Fruit fly (Drosophila melanogaster) whole organism, embryonic: ENCODE data around the gene Nt5b.

Experiments
- Atf3 ChIP-seq: fragments of 200-800 bp; sonication (Bioruptor generic); optimal IDR thresholded peaks from 3 replicates; lab custom pipeline; 2016; ENCODE audit warnings: missing biosample characterization, missing genetic modification characterization
- CG10274 ChIP-seq: fragments of 200-800 bp; sonication (Bioruptor generic); optimal IDR thresholded peaks from 3 replicates; lab custom pipeline; 2017; ENCODE audit warnings: missing biosample characterization, mild to moderate bottlenecking, missing genetic modification characterization
- CG10366 ChIP-seq: fragments of 200-800 bp; sonication (Bioruptor generic); IDR thresholded peaks from 2 replicates; pipeline ENCODE4 v1.3.6; 2022; ENCODE audit warnings: missing biosample characterization, missing genetic modification characterization
- CG12219 ChIP-seq: fragments of 200-800 bp; sonication (Bioruptor generic); optimal IDR thresholded peaks from 3 replicates; lab custom pipeline; 2018; ENCODE audit warnings: missing biosample characterization, mild to moderate bottlenecking, missing genetic modification characterization
- CG14860 ChIP-seq: fragments of 200-800 bp; sonication (Bioruptor generic); IDR thresholded peaks from 3 replicates; pipeline ENCODE4 v1.3.6; 2022; ENCODE audit warnings: missing biosample characterization, missing genetic modification characterization; ENCODE audit not compliant: partially characterized antibody
- CG15011 ChIP-seq: fragments of 200-800 bp; sonication (Bioruptor generic); optimal IDR thresholded peaks from 3 replicates; lab custom pipeline; 2018; ENCODE audit warnings: missing biosample characterization, mild to moderate bottlenecking, missing genetic modification characterization
- CG15601 ChIP-seq: fragments of 200-800 bp; sonication (Bioruptor generic); optimal IDR thresholded peaks from 3 replicates; lab custom pipeline; 2019; ENCODE audit warnings: missing biosample characterization, mild to moderate bottlenecking, missing genetic modification characterization, moderate library complexity
- CG17359 ChIP-seq: fragments of 200-800 bp; sonication (Bioruptor generic); optimal IDR thresholded peaks from 3 replicates; lab custom pipeline; 2018; ENCODE audit warnings: missing biosample characterization, mild to moderate bottlenecking, missing genetic modification characterization, moderate library complexity
- CG17568 ChIP-seq: fragments of 200-800 bp; sonication (Bioruptor generic); optimal IDR thresholded peaks from 2 replicates; lab custom pipeline; 2018; ENCODE audit warnings: missing biosample characterization, mild to moderate bottlenecking, missing genetic modification characterization, moderate library complexity
- CG2202 ChIP-seq: fragments of 200-800 bp; sonication (Bioruptor generic); optimal IDR thresholded peaks from 2 replicates; lab custom pipeline; 2018; ENCODE audit warnings: missing biosample characterization, mild to moderate bottlenecking, missing genetic modification characterization
- CG2712 ChIP-seq: fragments of 200-800 bp; optimal IDR thresholded peaks from 3 replicates; lab custom pipeline; 2019; ENCODE audit warnings: missing biosample characterization, mild to moderate bottlenecking, missing genetic modification characterization, moderate library complexity
- CG4404 ChIP-seq: fragments of 200-800 bp; sonication (Bioruptor generic); IDR thresholded peaks from 2 replicates; pipeline ENCODE4 v1.3.6; 2022; ENCODE audit warnings: missing biosample characterization, missing genetic modification characterization
- CG4617 ChIP-seq: fragments of 200-800 bp; sonication (Bioruptor generic); optimal IDR thresholded peaks from 3 replicates; lab custom pipeline; 2016; ENCODE audit warnings: missing biosample characterization, missing genetic modification characterization, borderline replicate concordance
- CG6683 ChIP-seq: fragments of 200-800 bp; sonication (Bioruptor generic); optimal IDR thresholded peaks from 2 replicates; lab custom pipeline; 2017; ENCODE audit warnings: missing biosample characterization, mild to moderate bottlenecking, missing genetic modification characterization, missing genetic modification reagents
- CG6689 ChIP-seq: fragments of 200-800 bp; sonication (Bioruptor generic); IDR thresholded peaks from 2 replicates; pipeline ENCODE4 v1.3.6; 2022; ENCODE audit warnings: missing biosample characterization, missing genetic modification characterization
- CG6854 ChIP-seq: fragments of 200-800 bp; sonication (Bioruptor generic); optimal IDR thresholded peaks from 3 replicates; lab custom pipeline; 2017; ENCODE audit warnings: missing biosample characterization, mild to moderate bottlenecking, missing genetic modification characterization
- CG7556 ChIP-seq: fragments of 200-800 bp; sonication (Bioruptor generic); optimal IDR thresholded peaks from 2 replicates; lab custom pipeline; 2017; ENCODE audit warnings: missing biosample characterization, mild to moderate bottlenecking, missing genetic modification characterization
- CG8290 ChIP-seq, 3 experiments: fragments of 200-800 bp; sonication (Bioruptor generic); optimal IDR thresholded peaks; 2 replicates each; lab custom pipeline; 2016 to 2019; ENCODE audit warnings: missing biosample characterization in 3 of 3, missing genetic modification characterization in 3 of 3, mild to moderate bottlenecking in 2 of 3, moderate library complexity in 1 of 3
- CG8924 ChIP-seq: fragments of 200-800 bp; optimal IDR thresholded peaks from 3 replicates; lab custom pipeline; 2019; ENCODE audit warnings: missing biosample characterization, mild to moderate bottlenecking, missing genetic modification characterization, moderate library complexity
- CoRest ChIP-seq: fragments of 200-800 bp; sonication (Bioruptor generic); optimal IDR thresholded peaks from 3 replicates; lab custom pipeline; 2018; ENCODE audit warnings: missing biosample characterization, mild to moderate bottlenecking, missing genetic modification characterization, moderate library complexity
- Dad ChIP-seq: fragments of 200-800 bp; sonication (Bioruptor generic); optimal IDR thresholded peaks from 3 replicates; lab custom pipeline; 2016; ENCODE audit warnings: missing biosample characterization, missing genetic modification characterization
- Deaf1 ChIP-seq: fragments of 200-800 bp; optimal IDR thresholded peaks from 3 replicates; lab custom pipeline; 2019; ENCODE audit warnings: missing biosample characterization, mild to moderate bottlenecking, missing genetic modification characterization, moderate library complexity
- Dref ChIP-seq: fragments of 200-800 bp; sonication (Bioruptor generic); IDR thresholded peaks from 2 replicates; pipeline ENCODE4 v1.3.6; 2022; ENCODE audit warnings: missing biosample characterization, missing genetic modification characterization
- Elba2 ChIP-seq: fragments of 200-800 bp; sonication (Bioruptor generic); optimal IDR thresholded peaks from 3 replicates; lab custom pipeline; 2016; ENCODE audit warnings: missing biosample characterization, missing genetic modification characterization
- Hand ChIP-seq: fragments of 200-800 bp; sonication (Bioruptor generic); optimal IDR thresholded peaks from 2 replicates; lab custom pipeline; 2017; ENCODE audit warnings: mild to moderate bottlenecking, missing biosample characterization, missing genetic modification reagents, missing genetic modification characterization
- HmgZ ChIP-seq: fragments of 200-800 bp; sonication (Bioruptor generic); optimal IDR thresholded peaks from 2 replicates; lab custom pipeline; 2018; ENCODE audit warnings: missing biosample characterization, mild to moderate bottlenecking, missing genetic modification characterization
- Max ChIP-seq: fragments of 200-800 bp; sonication (Bioruptor generic); optimal IDR thresholded peaks from 2 replicates; lab custom pipeline; 2016; ENCODE audit warnings: missing biosample characterization, mild to moderate bottlenecking, missing genetic modification characterization
- Meics ChIP-seq: fragments of 200-800 bp; sonication (Bioruptor generic); optimal IDR thresholded peaks from 2 replicates; lab custom pipeline; 2017; ENCODE audit warnings: missing biosample characterization, mild to moderate bottlenecking, missing genetic modification characterization
- Mrtf ChIP-seq: fragments of 200-800 bp; sonication (Bioruptor generic); IDR thresholded peaks from 3 replicates; pipeline ENCODE4 v1.3.6; 2022; ENCODE audit warnings: missing biosample characterization, missing genetic modification characterization
- Poxn ChIP-seq: fragments of 200-800 bp; sonication (Bioruptor generic); IDR thresholded peaks from 2 replicates; pipeline ENCODE4 v1.3.6; 2022; ENCODE audit warnings: missing biosample characterization, missing genetic modification characterization
- Ptx1 ChIP-seq: fragments of 200-800 bp; sonication (Bioruptor generic); IDR thresholded peaks from 2 replicates; pipeline ENCODE4 v1.3.6; 2022; ENCODE audit warnings: missing biosample characterization, missing genetic modification characterization
- TFAM ChIP-seq: fragments of 200-800 bp; sonication (Bioruptor generic); optimal IDR thresholded peaks from 2 replicates; lab custom pipeline; 2017; ENCODE audit warnings: missing biosample characterization, missing genetic modification characterization, inconsistent platforms
- ara ChIP-seq: fragments of 200-800 bp; sonication (Bioruptor generic); IDR thresholded peaks from 2 replicates; pipeline ENCODE4 v1.3.6; 2022; ENCODE audit warnings: missing biosample characterization, missing genetic modification characterization
- bab2 ChIP-seq: fragments of 200-800 bp; sonication (Bioruptor generic); optimal IDR thresholded peaks from 2 replicates; lab custom pipeline; 2016; ENCODE audit warnings: missing biosample characterization, missing genetic modification characterization
- cg ChIP-seq: fragments of 200-800 bp; sonication (Bioruptor generic); optimal IDR thresholded peaks from 3 replicates; lab custom pipeline; 2019; ENCODE audit warnings: missing biosample characterization, mild to moderate bottlenecking, missing genetic modification characterization, moderate library complexity
- chinmo ChIP-seq: fragments of 200-800 bp; sonication (Bioruptor generic); IDR thresholded peaks from 4 replicates; pipeline ENCODE4 v1.3.6; 2022; ENCODE audit warnings: missing biosample characterization, missing genetic modification characterization; ENCODE audit not compliant: partially characterized antibody
- ci ChIP-seq: fragments of 200-800 bp; sonication (Bioruptor generic); IDR thresholded peaks from 3 replicates; pipeline ENCODE4 v1.3.6; 2022; ENCODE audit warnings: missing biosample characterization, missing genetic modification characterization
- dysf ChIP-seq: fragments of 200-800 bp; sonication (Bioruptor generic); IDR thresholded peaks from 3 replicates; pipeline ENCODE4 v1.3.6; 2022; ENCODE audit warnings: missing biosample characterization, missing genetic modification characterization
- lilli ChIP-seq: fragments of 200-800 bp; sonication (Bioruptor generic); optimal IDR thresholded peaks from 3 replicates; lab custom pipeline; 2016; ENCODE audit warnings: missing biosample characterization, missing genetic modification characterization
- peb ChIP-seq: fragments of 200-800 bp; sonication (Bioruptor generic); IDR thresholded peaks from 2 replicates; pipeline ENCODE4 v1.3.6; 2022; ENCODE audit warnings: missing biosample characterization, missing genetic modification characterization
- phol ChIP-seq: fragments of 200-800 bp; sonication (Bioruptor generic); optimal IDR thresholded peaks from 3 replicates; lab custom pipeline; 2018; ENCODE audit warnings: missing biosample characterization, mild to moderate bottlenecking, missing genetic modification characterization, moderate library complexity
- psq ChIP-seq: fragments of 200-800 bp; sonication (Bioruptor generic); optimal IDR thresholded peaks from 2 replicates; lab custom pipeline; 2017; ENCODE audit warnings: missing biosample characterization, missing genetic modification characterization
- ranshi ChIP-seq: fragments of 200-800 bp; sonication (Bioruptor generic); IDR thresholded peaks from 2 replicates; pipeline ENCODE4 v1.3.6; 2022; ENCODE audit warnings: missing biosample characterization, missing genetic modification characterization
- sens ChIP-seq: fragments of 200-800 bp; sonication (Bioruptor generic); peaks from one replicate; lab custom pipeline; 2016; ENCODE audit warnings: missing biosample characterization, missing genetic modification characterization
- sens-2 ChIP-seq: fragments of 200-800 bp; sonication (Bioruptor generic); IDR thresholded peaks from 2 replicates; pipeline ENCODE4 v1.3.6; 2022; ENCODE audit warnings: missing biosample characterization, missing genetic modification characterization
- sima ChIP-seq: fragments of 200-800 bp; sonication (Bioruptor generic); optimal IDR thresholded peaks from 2 replicates; lab custom pipeline; 2016; ENCODE audit warnings: missing biosample characterization, missing genetic modification characterization
- slbo ChIP-seq: fragments of 200-800 bp; sonication (Bioruptor generic); IDR thresholded peaks from 2 replicates; pipeline ENCODE4 v1.3.6; 2022; ENCODE audit warnings: missing biosample characterization, missing genetic modification characterization
- slou ChIP-seq: fragments of 200-800 bp; sonication (Bioruptor generic); optimal IDR thresholded peaks from 3 replicates; lab custom pipeline; 2016; ENCODE audit warnings: missing biosample characterization, missing genetic modification characterization
- toy ChIP-seq: fragments of 200-800 bp; sonication (Bioruptor generic); IDR thresholded peaks from 2 replicates; pipeline ENCODE4 v1.3.6; 2022; ENCODE audit warnings: missing biosample characterization, missing genetic modification characterization
- zf30C ChIP-seq: fragments of 200-800 bp; sonication (Bioruptor generic); optimal IDR thresholded peaks from 3 replicates; lab custom pipeline; 2018; ENCODE audit warnings: missing biosample characterization, mild to moderate bottlenecking, missing genetic modification characterization

Gene Nt5b

dm6 chrX:18356141-18356600 is 53.8 kb downstream of the Nt5b start, which contains the start of gene kairos (continued):
- TF ChIP-seq ara (0 out of 2 replicates have a peak, but pooled peaks have one; percentile 23), peb (no peak), CG10366 (GFP tag; lab: Robert Waterston, UW) (0 out of 2 replicates have a peak, but pooled peaks have one; percentile 15), CG15601 (no peak), Dad (no peak), CG8290 (GFP tag; optimal IDR thresholded peaks at IDR 0.05; lab: Kevin White, UChicago) (no peak), CG8290 (tag; optimal IDR thresholded peaks at IDR 0.05; lab: Kevin White, UChicago) (peak in 1 of 2 experiments; percentile 32), CG2712 (tag; lab: Kevin White, UChicago) (peak; percentile 27), Max (GFP tag; lab: Kevin White, UChicago) (no peak), lilli (no peak), CG15011 (GFP tag; lab: Kevin White, UChicago) (no peak), Mrtf (0 out of 3 replicates have a peak, but pooled peaks have one; percentile 17), Poxn (GFP tag; lab: Robert Waterston, UW) (no peak), slou (GFP tag; lab: Kevin White, UChicago) (no peak), CoRest (no peak), Atf3 (GFP tag; lab: Kevin White, UChicago) (no peak), CG12219 (GFP tag; lab: Kevin White, UChicago) (no peak), cg (GFP tag; lab: Kevin White, UChicago) (peak; percentile 31), CG4617 (GFP tag; lab: Kevin White, UChicago) (no peak), CG17359 (peak; percentile 6), CG10274 (GFP tag; lab: Kevin White, UChicago) (no peak), CG14860 (GFP tag; lab: Robert Waterston, UW) (no peak), sima (no peak), CG7556 (no peak), Ptx1 (GFP tag; lab: Robert Waterston, UW) (peak; percentile 41; the same call in 1 of the 2 replicates), TFAM (GFP tag; lab: Kevin White, UChicago) (no peak), sens (peak; percentile 58), zf30C (GFP tag; lab: Kevin White, UChicago) (no peak), psq (no peak), bab2 (no peak), Meics (GFP tag; lab: Kevin White, UChicago) (peak; percentile 26), Dref (GFP tag; lab: Robert Waterston, UW) (0 out of 2 replicates have a peak, but pooled peaks have one; percentile 5), phol (tag; lab: Kevin White, UChicago) (peak; percentile 45), CG17568 (no peak), dysf (peak; percentile 50), sens-2 (GFP tag; lab: Robert Waterston, UW) (0 out of 2 replicates have a peak, but pooled peaks have one; percentile 9), CG6683 (GFP tag; lab: Kevin White, UChicago) (no peak), toy (GFP tag; lab: Robert Waterston, UW) (peak; percentile 7; the same call in 1 of the 2 replicates), ranshi (GFP tag; lab: Robert Waterston, UW) (0 out of 2 replicates have a peak, but pooled peaks have one; percentile 24), Elba2 (no peak), HmgZ (no peak), CG6689 (GFP tag; lab: Robert Waterston, UW) (peak; percentile 35; the same call in 1 of the 2 replicates), ci (GFP tag; lab: Robert Waterston, UW) (peak; percentile 48; the same call in 1 of the 3 replicates), CG2202 (no peak), slbo (0 out of 2 replicates have a peak, but pooled peaks have one; percentile 32), CG6854 (GFP tag; lab: Kevin White, UChicago) (no peak), CG4404 (no peak), Deaf1 (tag; lab: Kevin White, UChicago) (peak; percentile 98), CG8924 (tag; lab: Kevin White, UChicago) (no peak), Hand (no peak), chinmo (GFP tag; lab: Robert Waterston, UW) (0 out of 4 replicates have a peak, but pooled peaks have one; percentile 53)
